Fruit fly (Drosophila melanogaster) whole organism, embryonic: Measurements from ENCODE around the gene how.

ENCODE experiments used
- ATbp ChIP-seq: fragments of 200-800 bp; sonication (Bioruptor generic); optimal IDR thresholded peaks from 2 replicates; lab custom pipeline; 2017; ENCODE audit warnings: missing biosample characterization, mild to moderate bottlenecking, missing genetic modification characterization, missing genetic modification reagents
- CG11093 ChIP-seq: fragments of 200-800 bp; sonication (Bioruptor generic); IDR thresholded peaks from 3 replicates; pipeline ENCODE4 v1.3.6; 2022; ENCODE audit warnings: missing biosample characterization, missing genetic modification characterization
- CG12104 ChIP-seq: fragments of 200-800 bp; sonication (Bioruptor generic); optimal IDR thresholded peaks from 3 replicates; lab custom pipeline; 2016; ENCODE audit warnings: missing biosample characterization, missing genetic modification characterization
- CG13287 ChIP-seq: fragments of 200-800 bp; sonication (Bioruptor generic); IDR thresholded peaks from 2 replicates; pipeline ENCODE4 v1.3.6; 2022; ENCODE audit warnings: missing biosample characterization, missing genetic modification characterization; ENCODE audit not compliant: partially characterized antibody
- CG13424 ChIP-seq: fragments of 200-800 bp; sonication (Bioruptor generic); optimal IDR thresholded peaks from 2 replicates; lab custom pipeline; 2019; ENCODE audit warnings: missing biosample characterization, mild to moderate bottlenecking, missing genetic modification characterization, moderate library complexity
- CG15011 ChIP-seq: fragments of 200-800 bp; sonication (Bioruptor generic); optimal IDR thresholded peaks from 3 replicates; lab custom pipeline; 2018; ENCODE audit warnings: missing biosample characterization, mild to moderate bottlenecking, missing genetic modification characterization
- CG15479 ChIP-seq: fragments of 200-800 bp; sonication (Bioruptor generic); optimal IDR thresholded peaks from 3 replicates; lab custom pipeline; 2019; ENCODE audit warnings: missing biosample characterization, mild to moderate bottlenecking, missing genetic modification characterization, moderate library complexity
- CG1832 ChIP-seq: fragments of 200-800 bp; sonication (Bioruptor generic); optimal IDR thresholded peaks from 2 replicates; lab custom pipeline; 2017; ENCODE audit warnings: missing biosample characterization, mild to moderate bottlenecking, missing genetic modification characterization, inconsistent platforms
- CG2889 ChIP-seq: fragments of 200-800 bp; sonication (Bioruptor generic); IDR thresholded peaks from 3 replicates; pipeline ENCODE4 v1.3.6; 2022; ENCODE audit warnings: missing biosample characterization, missing genetic modification characterization
- CG30020 ChIP-seq: fragments of 200-800 bp; optimal IDR thresholded peaks from 2 replicates; lab custom pipeline; 2019; ENCODE audit warnings: missing biosample characterization, mild to moderate bottlenecking, missing genetic modification characterization, moderate library complexity
- CG31365 ChIP-seq: fragments of 200-800 bp; sonication (Bioruptor generic); optimal IDR thresholded peaks from 2 replicates; lab custom pipeline; 2018; ENCODE audit warnings: missing biosample characterization, mild to moderate bottlenecking, missing genetic modification characterization
- CG32772 ChIP-seq: fragments of 200-800 bp; sonication (Bioruptor generic); IDR thresholded peaks from 2 replicates; pipeline ENCODE4 v1.3.6; 2022; ENCODE audit warnings: missing biosample characterization, missing genetic modification characterization
- CG43689 ChIP-seq: fragments of 200-800 bp; sonication (Bioruptor generic); IDR thresholded peaks from 2 replicates; pipeline ENCODE4 v1.3.6; 2022; ENCODE audit warnings: missing biosample characterization, missing genetic modification characterization
- CG4617 ChIP-seq: fragments of 200-800 bp; sonication (Bioruptor generic); optimal IDR thresholded peaks from 3 replicates; lab custom pipeline; 2016; ENCODE audit warnings: missing biosample characterization, missing genetic modification characterization, borderline replicate concordance
- CG6175 ChIP-seq: fragments of 200-800 bp; sonication (Bioruptor generic); IDR thresholded peaks from 3 replicates; pipeline ENCODE4 v1.3.6; 2022; ENCODE audit warnings: missing biosample characterization, missing genetic modification characterization
- CG6765 ChIP-seq: fragments of 200-800 bp; sonication (Bioruptor generic); optimal IDR thresholded peaks from 3 replicates; lab custom pipeline; 2017; ENCODE audit warnings: missing biosample characterization, mild to moderate bottlenecking, missing genetic modification characterization
- CG7372 ChIP-seq: fragments of 200-800 bp; sonication (Bioruptor generic); IDR thresholded peaks from 2 replicates; pipeline ENCODE4 v1.3.6; 2022; ENCODE audit warnings: missing biosample characterization, missing genetic modification characterization
- CG7928 ChIP-seq: fragments of 200-800 bp; sonication (Bioruptor generic); optimal IDR thresholded peaks from 2 replicates; lab custom pipeline; 2017; ENCODE audit warnings: missing biosample characterization, mild to moderate bottlenecking, missing genetic modification characterization
- CG8765 ChIP-seq: fragments of 200-800 bp; sonication (Bioruptor generic); IDR thresholded peaks from 2 replicates; pipeline ENCODE4 v1.3.6; 2022; ENCODE audit warnings: missing biosample characterization, missing genetic modification characterization
- CG9215 ChIP-seq: fragments of 200-800 bp; sonication (Bioruptor generic); IDR thresholded peaks from 2 replicates; pipeline ENCODE4 v1.3.6; 2022; ENCODE audit warnings: missing biosample characterization, missing genetic modification characterization
- CG9797 ChIP-seq: fragments of 200-800 bp; sonication (Bioruptor generic); optimal IDR thresholded peaks from 3 replicates; lab custom pipeline; 2018; ENCODE audit warnings: missing biosample characterization, mild to moderate bottlenecking, missing genetic modification characterization
- CG9932 ChIP-seq: fragments of 200-800 bp; sonication (Bioruptor generic); IDR thresholded peaks from 2 replicates; pipeline ENCODE4 v1.3.6; 2022; ENCODE audit warnings: missing biosample characterization, missing genetic modification characterization
- Dip2 ChIP-seq: fragments of 200-800 bp; sonication (Bioruptor generic); IDR thresholded peaks from 2 replicates; pipeline ENCODE4 v1.3.6; 2022; ENCODE audit warnings: missing biosample characterization, missing genetic modification characterization
- E2f2 ChIP-seq: fragments of 200-800 bp; sonication (Bioruptor generic); IDR thresholded peaks from 2 replicates; pipeline ENCODE4 v1.3.6; 2022; ENCODE audit warnings: missing biosample characterization, missing genetic modification characterization
- HLH54F ChIP-seq: fragments of 200-800 bp; sonication (Bioruptor generic); optimal IDR thresholded peaks from 3 replicates; lab custom pipeline; 2016; ENCODE audit warnings: missing biosample characterization, missing genetic modification characterization
- HmgD ChIP-seq: fragments of 200-800 bp; sonication (Bioruptor generic); optimal IDR thresholded peaks from 3 replicates; lab custom pipeline; 2016; ENCODE audit warnings: missing biosample characterization, missing genetic modification characterization
- Hmr ChIP-seq: fragments of 200-800 bp; sonication (Bioruptor generic); optimal IDR thresholded peaks from 3 replicates; lab custom pipeline; 2017; ENCODE audit warnings: mild to moderate bottlenecking, missing biosample characterization, missing genetic modification reagents, missing genetic modification characterization
- MESR4 ChIP-seq: fragments of 200-800 bp; sonication (Bioruptor generic); optimal IDR thresholded peaks from 2 replicates; lab custom pipeline; 2018; ENCODE audit warnings: missing biosample characterization, mild to moderate bottlenecking, missing genetic modification characterization, moderate library complexity
- Med ChIP-seq: fragments of 200-800 bp; sonication (Bioruptor generic); peaks from one replicate; lab custom pipeline; 2016; ENCODE audit warnings: missing biosample characterization, missing genetic modification characterization, mild to moderate bottlenecking, inconsistent platforms, moderate library complexity
- Meics ChIP-seq: fragments of 200-800 bp; sonication (Bioruptor generic); optimal IDR thresholded peaks from 2 replicates; lab custom pipeline; 2017; ENCODE audit warnings: missing biosample characterization, mild to moderate bottlenecking, missing genetic modification characterization
- Sox100B ChIP-seq: fragments of 200-800 bp; sonication (Bioruptor generic); optimal IDR thresholded peaks from 3 replicates; lab custom pipeline; 2018; ENCODE audit warnings: missing biosample characterization, mild to moderate bottlenecking, missing genetic modification characterization
- Xrp1 ChIP-seq: fragments of 200-800 bp; sonication (Bioruptor generic); IDR thresholded peaks from 2 replicates; pipeline ENCODE4 v1.3.6; 2022; ENCODE audit warnings: missing biosample characterization, missing genetic modification characterization
- ac ChIP-seq: fragments of 200-800 bp; sonication (Bioruptor generic); optimal IDR thresholded peaks from 3 replicates; lab custom pipeline; 2017; ENCODE audit warnings: missing biosample characterization, mild to moderate bottlenecking, missing genetic modification characterization
- bcd ChIP-seq: fragments of 200-800 bp; sonication (Bioruptor generic); optimal IDR thresholded peaks from 2 replicates; lab custom pipeline; 2017; ENCODE audit warnings: missing biosample characterization, mild to moderate bottlenecking, missing genetic modification characterization
- br ChIP-seq: fragments of >200 bp; optimal IDR thresholded peaks from 2 replicates; lab custom pipeline; 2017
- chm ChIP-seq: fragments of 200-800 bp; sonication (Bioruptor generic); IDR thresholded peaks from 2 replicates; pipeline ENCODE4 v1.3.6; 2022; ENCODE audit warnings: missing biosample characterization, missing genetic modification characterization
- crc ChIP-seq: fragments of 200-800 bp; sonication (Bioruptor generic); optimal IDR thresholded peaks from 2 replicates; lab custom pipeline; 2016; ENCODE audit warnings: missing biosample characterization, missing genetic modification characterization
- crol ChIP-seq: fragments of 200-800 bp; sonication (Bioruptor generic); IDR thresholded peaks from 2 replicates; pipeline ENCODE4 v1.3.6; 2022; ENCODE audit warnings: missing biosample characterization, missing genetic modification characterization
- crp ChIP-seq, 2 experiments: fragments of 200-800 bp; sonication (Bioruptor generic); optimal IDR thresholded peaks; 2 replicates in 1 of 2; 3 replicates in 1 of 2; lab custom pipeline; 2017; ENCODE audit warnings: missing biosample characterization in 2 of 2, missing genetic modification characterization in 2 of 2, mild to moderate bottlenecking in 1 of 2, moderate library complexity in 1 of 2
- danr ChIP-seq: fragments of 200-800 bp; sonication (Bioruptor generic); IDR thresholded peaks from 2 replicates; pipeline ENCODE4 v1.3.6; 2022; ENCODE audit warnings: missing biosample characterization, missing genetic modification characterization
- dpn ChIP-seq, 2 experiments: fragments of 200-800 bp; sonication (Bioruptor generic); optimal IDR thresholded peaks; 3 replicates each; lab custom pipeline; 2016; ENCODE audit warnings: missing biosample characterization in 2 of 2, missing genetic modification characterization in 2 of 2
- exex ChIP-seq: fragments of 200-800 bp; sonication (Bioruptor generic); optimal IDR thresholded peaks from 4 replicates; lab custom pipeline; 2018; ENCODE audit warnings: missing biosample characterization, mild to moderate bottlenecking, missing genetic modification characterization, moderate library complexity
- her ChIP-seq: fragments of 200-800 bp; sonication (Bioruptor generic); optimal IDR thresholded peaks from 2 replicates; lab custom pipeline; 2016; ENCODE audit warnings: missing biosample characterization, missing genetic modification characterization
- jumu ChIP-seq: fragments of 200-800 bp; sonication (Bioruptor generic); optimal IDR thresholded peaks from 3 replicates; lab custom pipeline; 2016; ENCODE audit warnings: missing biosample characterization, missing genetic modification characterization
- odd ChIP-seq: fragments of 200-800 bp; sonication (Bioruptor generic); optimal IDR thresholded peaks from 2 replicates; lab custom pipeline; 2017; ENCODE audit warnings: missing biosample characterization, mild to moderate bottlenecking, missing genetic modification characterization
- onecut ChIP-seq: fragments of 200-800 bp; sonication (Bioruptor generic); IDR thresholded peaks from 2 replicates; pipeline ENCODE4 v1.3.6; 2022; ENCODE audit warnings: missing biosample characterization, missing genetic modification characterization
- pita ChIP-seq: fragments of 200-800 bp; sonication (Bioruptor generic); optimal IDR thresholded peaks from 2 replicates; lab custom pipeline; 2017; ENCODE audit warnings: missing biosample characterization, mild to moderate bottlenecking, missing genetic modification characterization
- ranshi ChIP-seq: fragments of 200-800 bp; sonication (Bioruptor generic); IDR thresholded peaks from 2 replicates; pipeline ENCODE4 v1.3.6; 2022; ENCODE audit warnings: missing biosample characterization, missing genetic modification characterization
- shn ChIP-seq: fragments of 200-800 bp; sonication (Bioruptor generic); optimal IDR thresholded peaks from 3 replicates; lab custom pipeline; 2016; ENCODE audit warnings: missing biosample characterization, missing genetic modification characterization
- sisA ChIP-seq: fragments of 200-800 bp; sonication (Bioruptor generic); IDR thresholded peaks from 2 replicates; pipeline ENCODE4 v1.3.6; 2022; ENCODE audit warnings: missing biosample characterization, missing genetic modification characterization
- slou ChIP-seq: fragments of 200-800 bp; sonication (Bioruptor generic); optimal IDR thresholded peaks from 3 replicates; lab custom pipeline; 2016; ENCODE audit warnings: missing biosample characterization, missing genetic modification characterization
- so ChIP-seq: fragments of 200-800 bp; sonication (Bioruptor generic); IDR thresholded peaks from 3 replicates; pipeline ENCODE4 v1.3.6; 2022; ENCODE audit warnings: missing biosample characterization, missing genetic modification characterization
- unc-4 ChIP-seq: fragments of 200-800 bp; sonication (Bioruptor generic); IDR thresholded peaks from 2 replicates; pipeline ENCODE4 v1.3.6; 2022; ENCODE audit warnings: missing biosample characterization, missing genetic modification characterization; ENCODE audit not compliant: partially characterized antibody

Gene how

DNA sequence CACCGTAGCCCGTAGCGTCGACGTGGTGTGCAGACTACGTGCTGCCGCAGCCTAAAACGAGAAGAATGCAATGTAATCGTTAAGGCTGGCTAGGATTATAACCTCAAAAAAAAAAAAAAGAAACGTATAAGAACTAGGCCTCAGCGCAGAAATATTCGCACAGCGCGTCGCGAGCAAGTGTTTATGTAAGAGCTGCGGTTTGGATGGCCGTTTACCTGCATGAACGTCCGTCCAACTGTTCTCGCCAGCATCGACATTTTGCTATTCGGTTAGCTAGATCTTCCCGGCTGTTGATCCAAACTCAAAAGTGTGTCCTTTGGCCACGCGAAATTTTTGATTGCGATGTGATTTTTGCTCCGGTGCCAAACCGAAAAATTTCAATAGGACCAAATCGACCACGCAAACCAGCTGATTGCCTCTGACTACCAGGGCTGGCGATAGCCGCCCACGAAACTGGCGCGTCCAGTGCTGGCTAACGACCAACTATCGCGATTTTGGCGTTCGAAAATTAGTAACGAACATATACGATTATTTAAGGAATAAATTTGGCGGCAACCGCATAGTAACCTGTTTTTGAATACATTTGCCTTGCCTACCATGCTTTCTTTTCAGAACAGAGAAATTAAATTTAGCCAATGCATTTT is 23.1 kb upstream of the how start, which contains the start of gene Idh3b (continued):
- no peak for TF ChIP-seq pita (GFP tag; lab: Kevin White, UChicago)
- TF ChIP-seq dpn (GFP tag; optimal IDR thresholded peaks at IDR 0.05; lab: Kevin White, UChicago): peak; percentile 60 to 70
- no peak; the same call in 1 of the 2 replicates for TF ChIP-seq CG9932 (GFP tag; lab: Robert Waterston, UW)
- TF ChIP-seq br (lab: Kevin White, UChicago): no peak
- peak; percentile 70 for TF ChIP-seq HLH54F (GFP tag; lab: Kevin White, UChicago)
- peak; percentile 15 for TF ChIP-seq crc
- no peak for TF ChIP-seq Med (GFP tag; lab: Kevin White, UChicago)
- TF ChIP-seq CG15479 (GFP tag; lab: Kevin White, UChicago): no peak
- TF ChIP-seq CG1832 (GFP tag; lab: Kevin White, UChicago): no peak
- no peak for TF ChIP-seq odd
- no peak for TF ChIP-seq CG31365 (tag; lab: Kevin White, UChicago)
- TF ChIP-seq Sox100B: no peak
- TF ChIP-seq HmgD: peak; percentile 64
- TF ChIP-seq Hmr (GFP tag; lab: Kevin White, UChicago): no peak
- peak; percentile 25 for TF ChIP-seq exex
- TF ChIP-seq CG9215 (GFP tag; lab: Robert Waterston, UW): no peak
- TF ChIP-seq unc-4 (GFP tag; lab: Robert Waterston, UW): peak; percentile 97
- TF ChIP-seq ATbp (GFP tag; lab: Kevin White, UChicago): no peak
- no peak for TF ChIP-seq CG6175
- peak; percentile 73 for TF ChIP-seq jumu (GFP tag; lab: Kevin White, UChicago)
- TF ChIP-seq slou: peak; percentile 6
- no peak for TF ChIP-seq CG6765 (GFP tag; lab: Kevin White, UChicago)
- no peak for TF ChIP-seq Dip2
- TF ChIP-seq CG30020 (tag; lab: Kevin White, UChicago): no peak
- peak; percentile 73 for TF ChIP-seq her
- peak; percentile 74 for TF ChIP-seq Xrp1 (GFP tag; lab: Robert Waterston, UW)
- TF ChIP-seq ranshi (GFP tag; lab: Robert Waterston, UW): no peak
- TF ChIP-seq CG13424: no peak
- no peak; the same call in 1 of the 2 replicates for TF ChIP-seq CG43689 (GFP tag; lab: Robert Waterston, UW)
- peak; percentile 75 to 98 for TF ChIP-seq crp (GFP tag; optimal IDR thresholded peaks at IDR 0.05; lab: Kevin White, UChicago)
- peak; percentile 54; the same call in 1 of the 2 replicates for TF ChIP-seq CG32772
- no peak for TF ChIP-seq so (GFP tag; lab: Robert Waterston, UW)
- TF ChIP-seq danr (GFP tag; lab: Robert Waterston, UW): no peak
- TF ChIP-seq sisA (GFP tag; lab: Robert Waterston, UW): no peak; the same call in 1 of the 2 replicates

DNA sequence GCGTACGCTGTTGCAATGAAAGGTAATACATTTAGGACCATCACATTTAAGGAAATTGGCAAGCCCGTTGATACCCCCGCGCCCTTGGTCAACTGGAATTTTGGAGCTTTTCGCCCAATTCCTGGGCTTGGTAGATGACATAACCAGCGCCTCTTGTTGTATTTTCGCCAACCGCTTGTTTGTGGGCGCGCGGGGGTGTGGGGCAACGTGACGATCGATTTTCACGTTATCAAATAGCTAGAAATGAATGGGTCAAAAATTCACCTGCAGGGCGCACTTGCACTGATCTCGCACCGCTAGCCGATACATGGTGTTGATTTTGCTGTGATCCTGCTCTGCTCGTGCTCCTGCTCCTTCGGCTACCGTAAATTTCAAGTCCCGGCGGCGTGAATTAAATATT is 19.4 kb upstream of the how start:
- no peak for TF ChIP-seq CG11093 (GFP tag; lab: Robert Waterston, UW)
- no peak for TF ChIP-seq CG7372
- no peak for TF ChIP-seq CG9797 (GFP tag; lab: Kevin White, UChicago)
- no peak for TF ChIP-seq shn (GFP tag; lab: Kevin White, UChicago)
- TF ChIP-seq CG8765 (GFP tag; lab: Robert Waterston, UW): no peak
- TF ChIP-seq MESR4 (GFP tag; lab: Kevin White, UChicago): peak; percentile 66
- TF ChIP-seq ac: no peak
- TF ChIP-seq E2f2 (GFP tag; lab: Robert Waterston, UW): peak; percentile 19; the same call in 1 of the 2 replicates
- TF ChIP-seq CG12104 (GFP tag; lab: Kevin White, UChicago): no peak
- no peak for TF ChIP-seq CG7928
- TF ChIP-seq onecut: peak; percentile 91
- TF ChIP-seq bcd (GFP tag; lab: Kevin White, UChicago): no peak
- no peak for TF ChIP-seq CG15011
- peak; percentile 96 for TF ChIP-seq crol (GFP tag; lab: Robert Waterston, UW)
- TF ChIP-seq Meics (GFP tag; lab: Kevin White, UChicago): no peak
- TF ChIP-seq ranshi (GFP tag; lab: Robert Waterston, UW): no peak
- TF ChIP-seq CG2889 (GFP tag; lab: Robert Waterston, UW): no peak
- TF ChIP-seq CG13287 (GFP tag; lab: Robert Waterston, UW): no peak; the same call in 1 of the 2 replicates
- no peak for TF ChIP-seq chm
- peak; percentile 14 for TF ChIP-seq CG4617 (GFP tag; lab: Kevin White, UChicago)
